Fruit fly (Drosophila melanogaster) whole organism, pupa: ENCODE measurements around the gene CG32106.
A peak's percentile ranks its signal among the peaks of the same experiment; 100 is the strongest.

Experiments used
- CG10348 ChIP-seq: fragments of 200-800 bp; sonication (Bioruptor generic); IDR thresholded peaks from 2 replicates; pipeline ENCODE4 v1.3.6; 2022; ENCODE audit warnings: missing biosample characterization, missing genetic modification characterization
- CG12605 ChIP-seq: fragments of 200-800 bp; sonication (Bioruptor generic); IDR thresholded peaks from 2 replicates; pipeline ENCODE4 v1.3.6; 2022; ENCODE audit warnings: missing biosample characterization, missing genetic modification characterization
- CG13204 ChIP-seq: fragments of 200-800 bp; sonication (Bioruptor generic); optimal IDR thresholded peaks from 2 replicates; lab custom pipeline; 2018; ENCODE audit warnings: missing biosample characterization, mild to moderate bottlenecking, missing genetic modification characterization, moderate library complexity
- CG14655 ChIP-seq: fragments of 200-800 bp; sonication (Bioruptor generic); optimal IDR thresholded peaks from 3 replicates; lab custom pipeline; 2017; ENCODE audit warnings: mild to moderate bottlenecking, missing biosample characterization, missing genetic modification reagents, missing genetic modification characterization
- CG15710 ChIP-seq: fragments of 200-800 bp; sonication (Bioruptor generic); optimal IDR thresholded peaks from 2 replicates; lab custom pipeline; 2018; ENCODE audit warnings: missing biosample characterization, mild to moderate bottlenecking, missing genetic modification characterization, moderate library complexity
- CG17806 ChIP-seq: fragments of 200-800 bp; sonication (Bioruptor generic); optimal IDR thresholded peaks from 2 replicates; lab custom pipeline; 2018; ENCODE audit warnings: missing biosample characterization, mild to moderate bottlenecking, missing genetic modification characterization, moderate library complexity
- CG32121 ChIP-seq: fragments of 200-800 bp; sonication (Bioruptor generic); IDR thresholded peaks from 2 replicates; pipeline ENCODE4 v1.3.6; 2022; ENCODE audit warnings: missing biosample characterization, missing genetic modification characterization
- CG34367 ChIP-seq: fragments of 200-800 bp; sonication (Bioruptor generic); optimal IDR thresholded peaks from 2 replicates; lab custom pipeline; 2018; ENCODE audit warnings: missing biosample characterization, mild to moderate bottlenecking, missing genetic modification characterization
- CG4496 ChIP-seq: fragments of 200-800 bp; sonication (Bioruptor generic); IDR thresholded peaks from 3 replicates; pipeline ENCODE4 v1.3.6; 2022; ENCODE audit warnings: missing biosample characterization, missing genetic modification characterization
- CG8159 ChIP-seq: fragments of 200-800 bp; sonication (Bioruptor generic); optimal IDR thresholded peaks from 3 replicates; lab custom pipeline; 2018; ENCODE audit warnings: missing biosample characterization, mild to moderate bottlenecking, missing genetic modification characterization, moderate library complexity
- CG8301 ChIP-seq: fragments of 200-800 bp; sonication (Bioruptor generic); optimal IDR thresholded peaks from 2 replicates; lab custom pipeline; 2018; ENCODE audit warnings: missing biosample characterization, mild to moderate bottlenecking, missing genetic modification characterization
- CG9948 ChIP-seq: fragments of 200-800 bp; sonication (Bioruptor generic); optimal IDR thresholded peaks from 2 replicates; lab custom pipeline; 2018; ENCODE audit warnings: missing biosample characterization, mild to moderate bottlenecking, missing genetic modification characterization, moderate library complexity
- D1 ChIP-seq: fragments of 200-800 bp; sonication (Bioruptor generic); optimal IDR thresholded peaks from 2 replicates; lab custom pipeline; 2018; ENCODE audit warnings: missing biosample characterization, mild to moderate bottlenecking, missing genetic modification characterization, moderate library complexity
- EcR ChIP-seq: fragments of 200-800 bp; sonication (Bioruptor generic); optimal IDR thresholded peaks from 3 replicates; lab custom pipeline; 2019; ENCODE audit warnings: missing biosample characterization, missing genetic modification characterization, mild to moderate bottlenecking, moderate library complexity, missing genetic modification reagents
- Ets98B ChIP-seq: fragments of 200-800 bp; sonication (Bioruptor generic); IDR thresholded peaks from 2 replicates; pipeline ENCODE4 v1.3.6; 2022; ENCODE audit warnings: missing biosample characterization, missing genetic modification characterization
- Pif1A ChIP-seq: fragments of 200-800 bp; sonication (Bioruptor generic); optimal IDR thresholded peaks from 3 replicates; lab custom pipeline; 2016; ENCODE audit warnings: missing biosample characterization, missing genetic modification characterization
- Pif1B ChIP-seq: fragments of 200-800 bp; sonication (Bioruptor generic); optimal IDR thresholded peaks from 3 replicates; lab custom pipeline; 2016; ENCODE audit warnings: missing biosample characterization, missing genetic modification characterization
- Snoo ChIP-seq: fragments of 200-800 bp; sonication (Bioruptor generic); optimal IDR thresholded peaks from 3 replicates; lab custom pipeline; 2017; ENCODE audit warnings: missing biosample characterization, mild to moderate bottlenecking, missing genetic modification characterization, inconsistent platforms
- fd96Ca ChIP-seq: fragments of 200-800 bp; sonication (Bioruptor generic); IDR thresholded peaks from 3 replicates; pipeline ENCODE4 v1.3.6; 2022; ENCODE audit warnings: missing biosample characterization, missing genetic modification characterization
- gl ChIP-seq: fragments of 200-800 bp; sonication (Bioruptor generic); optimal IDR thresholded peaks from 2 replicates; lab custom pipeline; 2018; ENCODE audit warnings: missing biosample characterization, mild to moderate bottlenecking, missing genetic modification characterization
- rn ChIP-seq: fragments of 200-800 bp; sonication (Bioruptor generic); IDR thresholded peaks from 2 replicates; pipeline ENCODE4 v1.3.6; 2022; ENCODE audit warnings: missing biosample characterization, missing genetic modification characterization

CG32106 gene

dm6 chr3L:12741608-12742007 lies 36.9 kb downstream of the CG32106 start, which contains the start of gene CG32112:
Gene CG32112, plus strand, starts transcription at chr3L:12741718.
- TF ChIP-seq D1 (tag; lab: Kevin White, UChicago) (peak; percentile 38), CG15710 (tag; lab: Kevin White, UChicago) (no peak)
- TF ChIP-seq, all 21 proteins: peak for 1

DNA sequence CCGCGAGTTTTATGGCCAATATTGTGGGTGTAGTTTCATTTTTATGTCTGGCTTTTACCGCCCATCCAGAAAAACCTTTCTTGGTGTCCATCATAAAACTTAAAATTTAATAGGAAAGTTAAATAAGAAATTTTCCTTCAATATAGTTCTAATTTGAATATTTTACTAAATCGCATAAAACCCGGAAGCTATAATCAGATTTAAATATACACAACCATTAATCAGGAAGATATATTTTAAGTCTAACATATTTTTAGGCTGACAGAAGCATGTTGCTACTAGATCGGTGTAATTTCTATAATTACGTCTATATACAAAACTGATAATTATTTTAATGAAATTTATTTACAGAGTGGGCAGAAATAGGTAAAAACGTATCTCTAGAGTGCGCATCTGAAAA lies 42.8 kb downstream of the CG32106 start:
- TF ChIP-seq CG17806 (tag; lab: Kevin White, UChicago): no peak
- TF ChIP-seq CG13204 (GFP tag; lab: Kevin White, UChicago): no peak
- no peak for TF ChIP-seq CG8159 (tag; lab: Kevin White, UChicago)
- TF ChIP-seq rn: no peak
- TF ChIP-seq Snoo (tag; lab: Kevin White, UChicago): no peak
- no peak for TF ChIP-seq CG9948
- no peak for TF ChIP-seq Pif1A
- TF ChIP-seq CG10348: no peak
- TF ChIP-seq CG34367 (tag; lab: Kevin White, UChicago): no peak
- TF ChIP-seq, all 21 proteins: peak for 0

DNA sequence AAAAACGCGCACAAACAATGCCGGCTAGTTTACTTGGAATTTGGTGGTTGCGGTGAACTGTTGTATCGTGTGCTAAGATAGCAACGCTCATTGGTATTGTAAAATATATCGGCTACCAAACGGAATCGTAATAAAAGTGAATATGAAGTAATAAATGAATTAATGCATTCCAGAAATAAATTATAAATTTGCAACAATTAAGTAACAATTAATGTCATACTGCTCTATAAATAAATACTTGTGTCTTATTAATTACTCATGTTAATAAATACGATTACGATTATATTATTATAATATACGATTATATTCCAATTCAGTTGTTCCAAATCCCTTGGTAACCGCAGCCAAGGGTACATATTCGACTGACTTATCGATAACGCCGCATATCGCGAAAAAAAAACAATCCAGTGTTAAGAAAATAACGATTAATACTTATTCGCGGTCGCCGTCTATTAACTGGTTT lies 43.9 kb downstream of the CG32106 start, which contains the start of the genes SmD1 and Ptp69D:
TSS of gene SmD1 (minus strand) at position 62 of the 463 bp plus-strand sequence.
TSS of gene Ptp69D (plus strand) at position 396 of the 463 bp plus-strand sequence.
- TF ChIP-seq CG32121 (GFP tag; lab: Robert Waterston, UW): no peak
- TF ChIP-seq CG8159 (tag; lab: Kevin White, UChicago): no peak
- TF ChIP-seq CG13204 (GFP tag; lab: Kevin White, UChicago): no peak
- no peak for TF ChIP-seq rn
- TF ChIP-seq Ets98B (GFP tag; lab: Robert Waterston, UW): no peak
- no peak for TF ChIP-seq Pif1B (GFP tag; lab: Kevin White, UChicago)
- no peak for TF ChIP-seq CG12605
- no peak for TF ChIP-seq CG10348
- no peak for TF ChIP-seq CG8301 (tag; lab: Kevin White, UChicago)
- no peak for TF ChIP-seq fd96Ca (GFP tag; lab: Robert Waterston, UW)
- TF ChIP-seq CG17806 (tag; lab: Kevin White, UChicago): no peak
- TF ChIP-seq CG34367 (tag; lab: Kevin White, UChicago): no peak
- TF ChIP-seq CG15710 (tag; lab: Kevin White, UChicago): no peak
- TF ChIP-seq Pif1A: no peak
- TF ChIP-seq D1 (tag; lab: Kevin White, UChicago): no peak
- no peak for TF ChIP-seq EcR
- TF ChIP-seq CG9948: no peak
- TF ChIP-seq CG14655 (GFP tag; lab: Kevin White, UChicago): no peak
- TF ChIP-seq gl (tag; lab: Kevin White, UChicago): no peak
- no peak for TF ChIP-seq CG4496 (GFP tag; lab: Robert Waterston, UW)

DNA sequence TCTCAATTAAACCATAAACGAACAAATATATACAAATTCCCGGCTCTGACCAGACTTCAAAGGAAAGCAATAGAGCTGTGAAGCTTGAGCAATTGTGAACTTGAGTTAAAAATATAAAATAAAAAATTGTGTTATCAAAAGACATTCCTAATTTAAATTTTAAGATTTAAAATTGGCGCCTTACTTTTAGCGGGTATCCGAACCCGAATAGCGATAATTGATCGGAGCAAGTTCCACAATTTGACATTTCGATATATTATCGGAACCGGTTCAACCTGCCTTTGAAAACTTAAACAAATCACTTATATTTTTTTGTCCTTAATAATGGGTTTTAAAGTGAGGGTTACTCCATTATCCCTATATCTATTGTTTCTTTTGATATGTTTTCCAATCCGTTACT lies 45.8 kb downstream of the CG32106 start:
- TF ChIP-seq gl (tag; lab: Kevin White, UChicago) (no peak), Ets98B (GFP tag; lab: Robert Waterston, UW) (no peak), CG4496 (GFP tag; lab: Robert Waterston, UW) (no peak), CG32121 (GFP tag; lab: Robert Waterston, UW) (no peak), Pif1A (no peak), CG15710 (tag; lab: Kevin White, UChicago) (no peak), CG12605 (no peak), CG13204 (GFP tag; lab: Kevin White, UChicago) (no peak), Snoo (tag; lab: Kevin White, UChicago) (no peak), EcR (no peak), CG9948 (no peak), CG34367 (tag; lab: Kevin White, UChicago) (no peak), CG14655 (GFP tag; lab: Kevin White, UChicago) (no peak), CG8301 (tag; lab: Kevin White, UChicago) (no peak), rn (no peak), CG10348 (no peak), D1 (tag; lab: Kevin White, UChicago) (no peak), fd96Ca (GFP tag; lab: Robert Waterston, UW) (no peak), Pif1B (GFP tag; lab: Kevin White, UChicago) (no peak), CG17806 (tag; lab: Kevin White, UChicago) (no peak)
- TF ChIP-seq, all 21 proteins: peak for 0

dm6 chr3L:12729601-12730000 lies 48.9 kb downstream of the CG32106 start:
- TF ChIP-seq D1 (tag; lab: Kevin White, UChicago): no peak
- no peak for TF ChIP-seq CG34367 (tag; lab: Kevin White, UChicago)
- TF ChIP-seq rn: no peak
- TF ChIP-seq fd96Ca (GFP tag; lab: Robert Waterston, UW): no peak
- no peak for TF ChIP-seq CG8301 (tag; lab: Kevin White, UChicago)
- no peak for TF ChIP-seq Snoo (tag; lab: Kevin White, UChicago)
- no peak for TF ChIP-seq CG17806 (tag; lab: Kevin White, UChicago)
- TF ChIP-seq CG14655 (GFP tag; lab: Kevin White, UChicago): no peak
- TF ChIP-seq, all 21 proteins: peak for 0

DNA sequence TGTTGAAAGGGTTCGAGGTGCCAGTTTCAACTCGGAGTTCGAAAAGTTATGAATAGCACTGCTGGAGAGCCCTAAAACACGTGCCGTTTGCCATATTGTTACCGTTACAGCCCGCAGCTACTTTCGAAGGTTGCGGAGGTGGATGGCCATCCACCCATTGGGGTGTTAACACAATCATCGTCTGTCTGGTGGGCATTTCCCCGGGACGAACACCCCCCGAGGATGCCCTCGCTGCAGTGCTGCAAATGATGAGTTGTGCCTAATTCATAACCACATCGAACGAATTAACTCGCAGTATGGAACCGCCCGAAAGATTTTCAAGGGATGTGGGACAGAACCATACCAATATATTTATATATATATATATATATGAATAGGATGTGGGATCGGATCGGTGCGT lies 51.3 kb downstream of the CG32106 start:
- no peak for TF ChIP-seq CG12605
- TF ChIP-seq CG8159 (tag; lab: Kevin White, UChicago): no peak
- no peak for TF ChIP-seq CG4496 (GFP tag; lab: Robert Waterston, UW)

dm6 chr3L:12725749-12726148 lies 52.8 kb downstream of the CG32106 start:
- TF ChIP-seq CG13204 (GFP tag; lab: Kevin White, UChicago): no peak
- TF ChIP-seq CG15710 (tag; lab: Kevin White, UChicago): peak; percentile 39
- TF ChIP-seq CG17806 (tag; lab: Kevin White, UChicago): peak; percentile 41
- no peak; the same call in 2 of the 3 replicates for TF ChIP-seq CG4496 (GFP tag; lab: Robert Waterston, UW)
- peak; percentile 49 for TF ChIP-seq CG8159 (tag; lab: Kevin White, UChicago)
- no peak for TF ChIP-seq D1 (tag; lab: Kevin White, UChicago)
- TF ChIP-seq gl (tag; lab: Kevin White, UChicago): peak; percentile 2
- no peak for TF ChIP-seq Pif1B (GFP tag; lab: Kevin White, UChicago)
- peak; percentile 59 for TF ChIP-seq CG14655 (GFP tag; lab: Kevin White, UChicago)
- peak; percentile 30 for TF ChIP-seq CG9948
- TF ChIP-seq CG34367 (tag; lab: Kevin White, UChicago): peak; percentile 25
- no peak for TF ChIP-seq CG32121 (GFP tag; lab: Robert Waterston, UW)
- peak; percentile 34 for TF ChIP-seq Snoo (tag; lab: Kevin White, UChicago)
- TF ChIP-seq CG10348: no peak
- TF ChIP-seq CG12605: no peak
- no peak for TF ChIP-seq EcR
- TF ChIP-seq CG8301 (tag; lab: Kevin White, UChicago): peak; percentile 19
- no peak for TF ChIP-seq fd96Ca (GFP tag; lab: Robert Waterston, UW)
